Fruit fly (Drosophila melanogaster): ENCODE data around the gene CG32547.
A peak's percentile ranks its signal among the peaks of the same experiment; 100 is the strongest.

The CG32547 gene

dm6 chrX:18467881-18468280 lies 11.4 kb downstream of the CG32547 start (continued):
- TF ChIP-seq CG18599 (GFP tag; optimal IDR thresholded peaks at IDR 0.05) = peak; percentile 71
- no peak for TF ChIP-seq GATAe (GFP tag; conservative IDR thresholded peaks at IDR 0.05)
- peak; percentile 12 for TF ChIP-seq Xbp1 (GFP tag; optimal IDR thresholded peaks at IDR 0.05)
- TF ChIP-seq gro (GFP tag; optimal IDR thresholded peaks at IDR 0.05) = no peak
- peak; percentile 13 for TF ChIP-seq Sox102F (GFP tag; optimal IDR thresholded peaks at IDR 0.05)

- TF ChIP-seq sens (GFP tag) (peak; percentile 37), vnd (GFP tag; IDR thresholded peaks at IDR 0.05; ENCODE audit: partially characterized antibody) (no peak), stwl (tag; optimal IDR thresholded peaks at IDR 0.05) (peak; percentile 19), seq (GFP tag; IDR thresholded peaks at IDR 0.05) (no peak), sqz (GFP tag; optimal IDR thresholded peaks at IDR 0.05) (no peak)
Observed at dm6 chrX:18460318-18460717, 19.0 kb downstream of the CG32547 start, which contains the start of gene CG43843. TSS of gene CG43843 (minus strand) at chrX:18460418.

dm6 chrX:18452717-18453116 lies 26.6 kb downstream of the CG32547 start:
- TF ChIP-seq D (optimal IDR thresholded peaks at IDR 0.05) = no peak
- no peak for TF ChIP-seq D (GFP tag; optimal IDR thresholded peaks at IDR 0.05)
- TF ChIP-seq corto (GFP tag; optimal IDR thresholded peaks at IDR 0.05) = no peak
- no peak for TF ChIP-seq GATAe (GFP tag; conservative IDR thresholded peaks at IDR 0.05)
- TF ChIP-seq CG18599 (GFP tag; optimal IDR thresholded peaks at IDR 0.05) = peak; percentile 38
- TF ChIP-seq Meics (GFP tag; optimal IDR thresholded peaks at IDR 0.05) = peak; percentile 12
- TF ChIP-seq row (GFP tag; IDR thresholded peaks at IDR 0.05) = peak; percentile 59
- TF ChIP-seq slbo (GFP tag; IDR thresholded peaks at IDR 0.05) = peak; percentile 36
- TF ChIP-seq CG18476 (GFP tag; optimal IDR thresholded peaks at IDR 0.05) = peak; percentile 68
- peak; percentile 1 for TF ChIP-seq dmrt99B (tag; optimal IDR thresholded peaks at IDR 0.05)
- TF ChIP-seq CG2129 (GFP tag; IDR thresholded peaks at IDR 0.05; ENCODE audit: partially characterized antibody) = no peak
- TF ChIP-seq CG9215 (GFP tag; IDR thresholded peaks at IDR 0.05) = peak; percentile 16; the same call in 1 of the 2 replicates
- TF ChIP-seq sens (GFP tag) = peak; percentile 66
- peak; percentile 48 for TF ChIP-seq CG2120 (GFP tag; optimal IDR thresholded peaks at IDR 0.05)
- TF ChIP-seq CG43689 (GFP tag; IDR thresholded peaks at IDR 0.05) = no peak
- no peak for TF ChIP-seq sd (tag; optimal IDR thresholded peaks at IDR 0.05)
- no peak for TF ChIP-seq Optix (GFP tag; IDR thresholded peaks at IDR 0.05)
- no peak for TF ChIP-seq prd (optimal IDR thresholded peaks at IDR 0.05)
- peak; percentile 14; the same call in 1 of the 3 replicates for TF ChIP-seq prd (GFP tag; IDR thresholded peaks at IDR 0.05)
- no peak for TF ChIP-seq lola (GFP tag; optimal IDR thresholded peaks at IDR 0.05)
- no peak for TF ChIP-seq gcm (GFP tag; optimal IDR thresholded peaks at IDR 0.05)
- TF ChIP-seq CG4730 (GFP tag; IDR thresholded peaks at IDR 0.05) = no peak
- TF ChIP-seq aop (GFP tag; IDR thresholded peaks at IDR 0.05) = no peak
- no peak for TF ChIP-seq CG1603 (tag; optimal IDR thresholded peaks at IDR 0.05)
- peak; percentile 39; the same call in 1 of the 3 replicates for TF ChIP-seq Dbx (GFP tag; IDR thresholded peaks at IDR 0.05)
- peak; percentile 1 for TF ChIP-seq lab (GFP tag; optimal IDR thresholded peaks at IDR 0.05)
- TF ChIP-seq unc-4 (GFP tag; IDR thresholded peaks at IDR 0.05; ENCODE audit: partially characterized antibody) = no peak
- peak; percentile 6 for TF ChIP-seq CG2678 (tag; optimal IDR thresholded peaks at IDR 0.05)
- no peak for TF ChIP-seq CG5953 (GFP tag; IDR thresholded peaks at IDR 0.05)
- no peak for TF ChIP-seq maf-S (GFP tag; optimal IDR thresholded peaks at IDR 0.05)
- no peak for TF ChIP-seq rib (GFP tag; IDR thresholded peaks at IDR 0.05)
- TF ChIP-seq Ets65A (GFP tag) = peak; percentile 87
- TF ChIP-seq mld (GFP tag; IDR thresholded peaks at IDR 0.05; ENCODE audit: partially characterized antibody) = no peak
- TF ChIP-seq CG15269 (tag; optimal IDR thresholded peaks at IDR 0.05) = no peak

All from whole organism, embryonic.